Worm (Caenorhabditis elegans): Measurements from ENCODE around the gene ZC412.5.

ZC412.5 gene

ce11 chrV:14859380-14859779 lies 15.9 kb downstream of the ZC412.5 start:
- TF ChIP-seq ces-1 (GFP tag; optimal IDR thresholded peaks at IDR 0.05) (peak; percentile 70), nhr-76 (tag; optimal IDR thresholded peaks at IDR 0.05) (no peak)

ce11 chrV:14858503-14858902 lies 16.8 kb downstream of the ZC412.5 start, which contains the start of gene npr-13:
Gene npr-13 (minus strand): TSS chrV:14858603.
- TF ChIP-seq tbx-8 (GFP tag; optimal IDR thresholded peaks at IDR 0.05) (no peak), lin-32 (GFP tag; optimal IDR thresholded peaks at IDR 0.05) (no peak), unc-120 (tag; optimal IDR thresholded peaks at IDR 0.05; ENCODE audit: poor library complexity, severe bottlenecking) (no peak), nhr-28 (tag; optimal IDR thresholded peaks at IDR 0.05) (no peak), cnd-1 (tag; optimal IDR thresholded peaks at IDR 0.05) (no peak), ceh-39 (tag; optimal IDR thresholded peaks at IDR 0.05) (no peak), ces-1 (GFP tag; optimal IDR thresholded peaks at IDR 0.05) (no peak), snpc-4 (tag; optimal IDR thresholded peaks at IDR 0.05) (no peak), M03D4.4 (tag; optimal IDR thresholded peaks at IDR 0.05) (no peak), mab-5 (tag; optimal IDR thresholded peaks at IDR 0.05) (no peak), lsy-2 (tag; optimal IDR thresholded peaks at IDR 0.05) (no peak), ham-2 (GFP tag; optimal IDR thresholded peaks at IDR 0.05) (no peak)

ce11 chrV:14855626-14856025 lies 19.6 kb downstream of the ZC412.5 start:
- TF ChIP-seq drap-1 (GFP tag; optimal IDR thresholded peaks at IDR 0.05) (peak; percentile 91), ceh-43 (GFP tag; optimal IDR thresholded peaks at IDR 0.05) (peak; percentile 61), unc-120 (tag; optimal IDR thresholded peaks at IDR 0.05; ENCODE audit: poor library complexity, severe bottlenecking) (peak; percentile 53), cnd-1 (tag; optimal IDR thresholded peaks at IDR 0.05) (peak; percentile 47), nhr-28 (tag; optimal IDR thresholded peaks at IDR 0.05) (no peak), ceh-83 (GFP tag; optimal IDR thresholded peaks at IDR 0.05) (peak; percentile 47), M03D4.4 (tag; optimal IDR thresholded peaks at IDR 0.05) (peak; percentile 78), ham-2 (GFP tag; optimal IDR thresholded peaks at IDR 0.05) (no peak), sem-2 (GFP tag; optimal IDR thresholded peaks at IDR 0.05) (peak; percentile 59), elt-1 (tag; optimal IDR thresholded peaks at IDR 0.05; ENCODE audit: borderline replicate concordance, insufficient read depth) (no peak), mls-2 (tag; optimal IDR thresholded peaks at IDR 0.05) (peak; percentile 50), lsy-2 (tag; optimal IDR thresholded peaks at IDR 0.05) (no peak), ces-1 (GFP tag; optimal IDR thresholded peaks at IDR 0.05) (no peak), flh-1 (GFP tag; optimal IDR thresholded peaks at IDR 0.05) (peak; percentile 40), sptf-1 (tag; optimal IDR thresholded peaks at IDR 0.05) (peak; percentile 70), bed-3 (GFP tag; optimal IDR thresholded peaks at IDR 0.05) (peak; percentile 39), ztf-11 (tag; optimal IDR thresholded peaks at IDR 0.05) (no peak)

- TF ChIP-seq ceh-39 (tag; optimal IDR thresholded peaks at IDR 0.05), result no peak
- TF ChIP-seq mab-5 (tag; optimal IDR thresholded peaks at IDR 0.05), result no peak
- TF ChIP-seq ces-1 (GFP tag; optimal IDR thresholded peaks at IDR 0.05), result peak; percentile 88
Observed at ce11 chrV:14854261-14854660, 21.0 kb downstream of the ZC412.5 start.

- TF ChIP-seq ces-1 (GFP tag; optimal IDR thresholded peaks at IDR 0.05), result peak; percentile 1
- no peak for TF ChIP-seq blmp-1 (tag; optimal IDR thresholded peaks at IDR 0.05)
Observed at ce11 chrV:14853739-14854138, 21.5 kb downstream of the ZC412.5 start.

- TF ChIP-seq ces-1 (GFP tag; optimal IDR thresholded peaks at IDR 0.05) (peak; percentile 58), ztf-11 (tag; optimal IDR thresholded peaks at IDR 0.05) (no peak)
Observed at ce11 chrV:14852620-14853019, 22.7 kb downstream of the ZC412.5 start.

- TF ChIP-seq nhr-12 (tag; optimal IDR thresholded peaks at IDR 0.05), result no peak
- no peak for TF ChIP-seq lsy-2 (tag; optimal IDR thresholded peaks at IDR 0.05)
- TF ChIP-seq ceh-39 (tag; optimal IDR thresholded peaks at IDR 0.05), result no peak
- TF ChIP-seq unc-39 (tag; optimal IDR thresholded peaks at IDR 0.05), result no peak
- TF ChIP-seq bed-3 (GFP tag; optimal IDR thresholded peaks at IDR 0.05), result no peak
- no peak for TF ChIP-seq sem-2 (GFP tag; optimal IDR thresholded peaks at IDR 0.05)
- no peak for TF ChIP-seq blmp-1 (tag; optimal IDR thresholded peaks at IDR 0.05)
- no peak for TF ChIP-seq ztf-11 (tag; optimal IDR thresholded peaks at IDR 0.05)
- no peak for TF ChIP-seq elt-1 (tag; optimal IDR thresholded peaks at IDR 0.05; ENCODE audit: borderline replicate concordance, insufficient read depth)
- TF ChIP-seq nhr-28 (tag; optimal IDR thresholded peaks at IDR 0.05), result no peak
- TF ChIP-seq flh-1 (GFP tag; optimal IDR thresholded peaks at IDR 0.05), result no peak
- no peak for TF ChIP-seq unc-62 (GFP tag; optimal IDR thresholded peaks at IDR 0.05)
- TF ChIP-seq mls-2 (tag; optimal IDR thresholded peaks at IDR 0.05), result no peak
- TF ChIP-seq nhr-2 (tag; optimal IDR thresholded peaks at IDR 0.05), result no peak
- TF ChIP-seq mep-1 (tag; optimal IDR thresholded peaks at IDR 0.05), result no peak
- TF ChIP-seq nhr-76 (tag; optimal IDR thresholded peaks at IDR 0.05), result no peak
Observed at ce11 chrV:14851972-14852371, 23.3 kb downstream of the ZC412.5 start.

Data from whole organism, mixed stage, embryonic.